Fruit fly (Drosophila melanogaster) whole organism: ENCODE data around the gene Or71a.

Experiments used
- CG8478 ChIP-seq: fragments of >200 bp; optimal IDR thresholded peaks from 2 replicates; lab custom pipeline; 2018; ENCODE audit warnings: inconsistent platforms
- Dll ChIP-seq: fragments of >200 bp; optimal IDR thresholded peaks from 2 replicates; lab custom pipeline; 2017
- EcR ChIP-seq, 2 experiments: fragments of >200 bp; optimal IDR thresholded peaks; 2 replicates each; lab custom pipeline; 2017; ENCODE audit warnings: missing biosample characterization in 2 of 2, missing genetic modification characterization in 2 of 2, missing genetic modification reagents in 2 of 2
- pan ChIP-seq: fragments of >200 bp; optimal IDR thresholded peaks from 2 replicates; lab custom pipeline; 2017
- psq ChIP-seq: fragments of >200 bp; optimal IDR thresholded peaks from 2 replicates; lab custom pipeline; 2017
- usp ChIP-seq: fragments of >200 bp; optimal IDR thresholded peaks from 2 replicates; lab custom pipeline; 2017; ENCODE audit warnings: missing biosample characterization, missing genetic modification characterization, mixed read lengths

Gene Or71a

dm6 chr3L:15043874-15044336 lies 34.3 kb downstream of the Or71a start, which contains the start of gene ind:
TSS of gene ind (minus strand) at chr3L:15043924.
- TF ChIP-seq EcR (GFP tag; optimal IDR thresholded peaks at IDR 0.05; lab: Kevin White, UChicago) (no peak), usp (GFP tag; lab: Kevin White, UChicago) (no peak), psq (lab: Kevin White, UChicago) (no peak), Dll (no peak), CG8478 (no peak), pan (lab: Kevin White, UChicago) (no peak)

DNA sequence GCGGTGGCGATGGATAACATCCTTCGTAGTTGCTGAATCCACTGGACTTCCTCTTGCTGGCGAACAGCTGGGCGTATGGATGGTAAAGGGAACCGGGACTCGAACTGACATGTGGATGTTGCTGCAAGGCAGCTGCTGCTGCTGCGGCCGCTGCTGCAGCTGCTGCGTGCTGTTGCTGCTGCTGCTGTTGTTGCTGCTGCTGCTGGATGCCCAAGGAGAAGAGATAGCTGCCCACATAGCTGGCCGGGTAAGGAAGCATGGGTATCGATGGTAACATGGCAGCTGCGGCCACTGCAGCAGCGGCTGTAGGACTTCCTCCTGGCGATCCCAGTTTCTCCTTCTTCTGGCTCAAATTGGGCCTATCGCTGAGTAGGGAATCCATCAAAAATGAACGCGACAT lies 34.8 kb downstream of the Or71a start:
- TF ChIP-seq Dll (no peak), psq (lab: Kevin White, UChicago) (no peak), EcR (GFP tag; optimal IDR thresholded peaks at IDR 0.05; lab: Kevin White, UChicago) (no peak), usp (GFP tag; lab: Kevin White, UChicago) (no peak), CG8478 (no peak), pan (lab: Kevin White, UChicago) (no peak)

DNA sequence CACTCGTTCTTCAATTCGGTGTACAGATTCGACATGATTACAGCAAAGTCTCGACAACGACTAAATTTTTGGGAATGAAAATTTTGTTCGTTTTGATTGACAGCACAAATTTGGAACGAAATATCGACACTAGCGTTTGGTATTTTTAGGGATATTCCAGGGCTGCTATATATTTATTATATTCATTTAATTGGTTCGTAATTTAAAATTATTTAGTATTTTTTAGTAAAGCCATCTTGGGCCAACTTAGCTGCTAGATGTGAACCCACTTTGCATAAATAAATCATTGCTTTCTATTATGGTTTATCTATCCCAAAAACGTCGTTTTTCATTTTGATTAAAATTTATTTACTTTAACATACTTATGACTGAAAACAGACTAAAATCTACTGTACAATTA lies 35.8 kb downstream of the Or71a start, which contains the start of gene Rpn12R:
Rpn12R (minus strand) TSS at position 101 of the 400 bp plus-strand sequence.
- no peak for TF ChIP-seq pan (lab: Kevin White, UChicago)
- TF ChIP-seq EcR (GFP tag; optimal IDR thresholded peaks at IDR 0.05; lab: Kevin White, UChicago) = no peak
- TF ChIP-seq usp (GFP tag; lab: Kevin White, UChicago) = no peak
- TF ChIP-seq psq (lab: Kevin White, UChicago) = no peak
- TF ChIP-seq Dll = no peak
- TF ChIP-seq CG8478 = no peak

dm6 chr3L:15040329-15040886 lies 37.8 kb downstream of the Or71a start:
- TF ChIP-seq usp (GFP tag; lab: Kevin White, UChicago) (no peak), CG8478 (no peak), Dll (no peak), EcR (GFP tag; optimal IDR thresholded peaks at IDR 0.05; lab: Kevin White, UChicago) (no peak), psq (lab: Kevin White, UChicago) (no peak), pan (lab: Kevin White, UChicago) (no peak)

dm6 chr3L:15039510-15039909 lies 38.7 kb downstream of the Or71a start:
- TF ChIP-seq Dll (no peak), usp (GFP tag; lab: Kevin White, UChicago) (no peak), EcR (GFP tag; optimal IDR thresholded peaks at IDR 0.05; lab: Kevin White, UChicago) (no peak), psq (lab: Kevin White, UChicago) (no peak), CG8478 (no peak), pan (lab: Kevin White, UChicago) (no peak)

DNA sequence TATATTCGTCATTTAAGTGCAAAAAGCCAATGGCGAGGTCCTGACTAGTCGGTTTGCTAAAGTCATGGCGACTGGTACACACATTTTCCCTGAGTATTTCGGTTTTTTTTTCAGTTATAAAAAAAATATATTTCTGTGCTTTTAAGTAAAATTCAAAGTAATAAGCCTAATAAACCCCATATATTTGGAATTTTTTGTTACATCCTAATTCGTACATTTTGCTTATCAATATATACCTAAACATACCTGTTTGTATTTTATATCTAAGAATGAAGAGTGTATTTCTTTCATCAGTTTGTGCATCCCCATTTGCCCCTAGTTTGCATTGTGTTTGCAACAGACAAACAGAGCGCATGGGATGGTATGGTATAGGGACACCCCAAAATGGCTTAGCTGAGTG lies 42.7 kb downstream of the Or71a start:
- no peak for TF ChIP-seq psq (lab: Kevin White, UChicago)

DNA sequence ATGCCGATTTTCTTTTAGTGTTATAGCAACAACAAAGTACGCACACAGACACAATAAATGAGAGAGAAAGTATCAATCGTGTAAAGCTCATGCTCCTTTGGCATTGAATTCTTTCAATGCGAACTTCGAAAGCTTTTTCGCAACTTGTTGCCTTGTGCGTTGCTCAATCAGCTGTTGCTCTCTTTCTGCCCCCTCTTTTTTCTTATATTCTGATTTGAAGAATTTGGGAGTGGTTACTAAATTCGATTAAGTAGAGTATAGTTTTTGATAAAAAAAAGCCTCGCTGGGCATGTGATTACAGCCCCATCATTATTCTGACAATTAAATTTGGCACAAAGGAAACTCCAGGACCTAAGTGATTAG lies 43.6 kb downstream of the Or71a start:
- TF ChIP-seq psq (lab: Kevin White, UChicago) = no peak
- TF ChIP-seq pan (lab: Kevin White, UChicago) = no peak
- TF ChIP-seq CG8478 = no peak
- TF ChIP-seq EcR (GFP tag; optimal IDR thresholded peaks at IDR 0.05; lab: Kevin White, UChicago) = no peak
- no peak for TF ChIP-seq usp (GFP tag; lab: Kevin White, UChicago)
- no peak for TF ChIP-seq Dll

DNA sequence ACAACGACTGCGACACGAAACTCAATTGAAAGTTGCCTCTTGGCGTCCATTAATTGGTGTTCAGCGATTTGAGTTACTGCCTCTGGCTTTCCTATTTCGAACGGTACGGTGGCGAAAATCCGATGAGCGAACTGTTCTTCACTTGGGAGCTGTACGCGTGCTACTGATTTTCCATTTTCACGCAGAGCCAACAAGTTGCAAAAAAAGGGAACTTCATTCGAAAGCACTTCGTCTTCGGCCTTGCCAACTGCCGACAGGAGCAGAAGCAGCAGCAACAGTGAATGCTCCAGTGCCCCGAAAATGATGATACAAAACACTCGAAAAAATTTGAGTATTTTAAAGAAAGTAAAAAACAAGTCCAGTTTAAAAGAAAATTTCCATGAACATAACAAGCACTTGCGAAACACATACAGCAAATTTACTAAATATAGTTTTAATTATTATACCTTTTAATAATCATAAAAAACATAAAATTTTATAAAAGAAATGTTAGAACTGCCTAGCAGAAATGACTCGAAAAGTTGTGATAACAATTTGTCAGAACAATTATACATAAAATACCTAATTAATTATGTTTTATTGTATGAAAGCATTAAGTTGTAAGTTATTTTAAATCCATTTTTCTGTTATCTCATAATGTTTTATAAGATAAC lies 44.1 kb downstream of the Or71a start:
- TF ChIP-seq Dll (no peak), CG8478 (no peak), pan (lab: Kevin White, UChicago) (no peak), EcR (GFP tag; optimal IDR thresholded peaks at IDR 0.05; lab: Kevin White, UChicago) (no peak), usp (GFP tag; lab: Kevin White, UChicago) (no peak), psq (lab: Kevin White, UChicago) (no peak)

- TF ChIP-seq EcR (GFP tag; optimal IDR thresholded peaks at IDR 0.05; lab: Kevin White, UChicago) (no peak), Dll (no peak), pan (lab: Kevin White, UChicago) (no peak), usp (GFP tag; lab: Kevin White, UChicago) (no peak), psq (lab: Kevin White, UChicago) (no peak), CG8478 (no peak)
These were observed 46.5 kb downstream of the Or71a start for dm6 chr3L:15031773-15032172.
